Worm (Caenorhabditis elegans): ENCODE results near the gene Y54G2A.73.

Gene Y54G2A.73

DNA sequence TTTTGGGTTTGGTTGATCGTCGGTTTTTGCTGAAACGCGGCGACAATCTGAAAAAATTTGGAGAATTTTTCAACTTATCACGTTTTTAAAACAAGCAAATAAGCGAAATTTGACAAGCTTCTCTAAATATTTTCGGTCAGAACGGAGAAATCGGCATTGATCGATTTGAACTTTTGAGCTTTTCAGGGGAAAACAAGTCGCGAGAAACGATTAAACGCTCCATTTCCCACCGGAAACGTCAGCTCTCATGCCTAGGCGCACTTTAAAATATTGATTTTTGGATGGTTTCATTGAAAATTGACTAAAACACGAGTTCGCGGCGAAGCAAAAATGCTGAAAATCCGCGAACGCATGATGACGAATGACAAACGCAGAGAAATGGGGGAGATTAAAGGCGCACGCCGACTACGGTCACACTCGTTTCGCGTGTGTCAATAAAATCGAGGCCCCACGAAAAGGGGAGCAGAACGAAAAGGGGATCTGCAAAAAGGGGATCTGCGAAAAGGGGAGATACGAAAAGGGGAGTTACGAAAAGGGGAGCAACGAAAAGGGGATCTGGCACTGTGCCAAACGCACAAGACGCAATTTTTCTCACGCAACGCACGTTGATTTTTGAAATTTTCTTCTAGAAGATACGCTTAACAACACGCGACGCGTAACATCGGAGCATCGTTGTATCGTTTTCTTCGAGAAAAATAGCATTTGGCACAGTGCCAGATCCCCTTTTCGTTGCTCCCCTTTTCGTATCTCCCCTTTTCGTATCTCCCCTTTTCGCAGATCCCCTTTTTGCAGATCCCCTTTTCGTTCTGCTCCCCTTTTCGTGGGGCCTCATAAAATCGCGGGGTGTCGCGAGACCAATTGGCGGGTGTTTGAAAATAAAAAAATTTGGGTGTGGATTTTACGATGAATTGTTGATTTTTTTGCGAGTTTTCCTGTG, 41.6 kb upstream of the Y54G2A.73 start, which contains the start of gene eel-1 (continued):
- TF ChIP-seq egl-27 (tag; optimal IDR thresholded peaks at IDR 0.05) (peak; percentile 81), hmg-11 (tag; optimal IDR thresholded peaks at IDR 0.05) (peak; percentile 73), fkh-10 (GFP tag; optimal IDR thresholded peaks at IDR 0.05) (peak; percentile 42)

DNA sequence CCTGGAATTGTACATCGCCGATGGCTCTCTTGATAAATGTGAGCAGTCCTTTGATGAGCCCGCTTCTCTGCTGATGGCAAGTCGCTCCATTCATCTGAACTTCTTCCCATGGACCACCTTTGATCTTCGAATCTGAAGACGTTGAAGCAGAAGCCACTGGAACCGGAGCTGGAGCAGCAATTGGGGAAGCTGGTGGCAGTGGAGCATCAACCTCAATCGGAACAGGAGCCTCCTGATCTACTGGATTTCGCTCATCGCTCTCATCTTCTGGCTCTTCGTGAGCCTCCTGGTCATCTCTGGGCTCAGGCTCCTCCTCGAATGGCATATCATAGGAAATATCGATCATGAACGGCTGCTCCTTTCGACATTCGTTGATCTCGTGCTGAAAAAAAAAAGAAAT, 38.2 kb upstream of the Y54G2A.73 start:
- TF ChIP-seq nhr-76 (tag; optimal IDR thresholded peaks at IDR 0.05): no peak
- no peak for TF ChIP-seq R02D3.7 (tag; optimal IDR thresholded peaks at IDR 0.05)
- no peak for TF ChIP-seq ztf-11 (tag; optimal IDR thresholded peaks at IDR 0.05)
- no peak for TF ChIP-seq elt-2 (tag; optimal IDR thresholded peaks at IDR 0.05)
- TF ChIP-seq egl-5 (tag; optimal IDR thresholded peaks at IDR 0.05): no peak
- TF ChIP-seq lin-39 (tag; optimal IDR thresholded peaks at IDR 0.05): no peak
- no peak for TF ChIP-seq zag-1 (tag; optimal IDR thresholded peaks at IDR 0.05)
- TF ChIP-seq lin-15B (tag; optimal IDR thresholded peaks at IDR 0.05): no peak
- TF ChIP-seq ceh-28 (tag; optimal IDR thresholded peaks at IDR 0.05): no peak
- TF ChIP-seq ceh-9 (tag; optimal IDR thresholded peaks at IDR 0.05): no peak
- no peak for TF ChIP-seq nhr-28 (tag; optimal IDR thresholded peaks at IDR 0.05)
- no peak for TF ChIP-seq elt-3 (tag; optimal IDR thresholded peaks at IDR 0.05)
- no peak for TF ChIP-seq unc-39 (tag; optimal IDR thresholded peaks at IDR 0.05)
- TF ChIP-seq tbx-2 (tag; optimal IDR thresholded peaks at IDR 0.05): no peak
- TF ChIP-seq snpc-4 (tag; optimal IDR thresholded peaks at IDR 0.05): no peak
- TF ChIP-seq skn-1 (tag; optimal IDR thresholded peaks at IDR 0.05): no peak
- TF ChIP-seq fkh-2 (tag; optimal IDR thresholded peaks at IDR 0.05): no peak

DNA sequence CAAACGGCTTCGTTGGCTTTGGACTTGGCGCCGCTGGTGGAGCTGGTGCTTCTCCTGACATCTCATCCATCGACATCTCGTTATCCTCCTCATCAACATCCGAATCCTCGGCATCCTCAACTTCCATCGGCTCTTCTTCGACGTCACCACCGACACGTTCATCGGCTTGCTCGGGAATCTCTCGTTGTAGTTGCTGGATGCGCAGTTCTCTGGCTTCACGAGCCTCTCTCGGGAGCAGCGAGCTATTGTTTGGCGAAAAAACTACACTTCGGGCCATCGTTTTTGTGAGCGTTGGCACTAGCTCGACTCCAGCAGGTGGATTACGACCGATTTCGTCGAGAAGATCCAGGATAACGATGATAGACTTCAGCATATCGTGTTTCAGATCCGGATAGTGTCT, 37.3 kb upstream of the Y54G2A.73 start:
- TF ChIP-seq nhr-43 (tag; optimal IDR thresholded peaks at IDR 0.05; ENCODE audit: poor library complexity, severe bottlenecking): no peak
- no peak for TF ChIP-seq nhr-25 (tag; optimal IDR thresholded peaks at IDR 0.05)
- no peak for TF ChIP-seq nhr-28 (tag; optimal IDR thresholded peaks at IDR 0.05)
- no peak for TF ChIP-seq unc-62 (GFP tag; optimal IDR thresholded peaks at IDR 0.05)
- TF ChIP-seq ceh-82 (tag; optimal IDR thresholded peaks at IDR 0.05): no peak
- TF ChIP-seq ztf-11 (tag; optimal IDR thresholded peaks at IDR 0.05): no peak
- no peak for TF ChIP-seq fkh-2 (tag; optimal IDR thresholded peaks at IDR 0.05)

DNA sequence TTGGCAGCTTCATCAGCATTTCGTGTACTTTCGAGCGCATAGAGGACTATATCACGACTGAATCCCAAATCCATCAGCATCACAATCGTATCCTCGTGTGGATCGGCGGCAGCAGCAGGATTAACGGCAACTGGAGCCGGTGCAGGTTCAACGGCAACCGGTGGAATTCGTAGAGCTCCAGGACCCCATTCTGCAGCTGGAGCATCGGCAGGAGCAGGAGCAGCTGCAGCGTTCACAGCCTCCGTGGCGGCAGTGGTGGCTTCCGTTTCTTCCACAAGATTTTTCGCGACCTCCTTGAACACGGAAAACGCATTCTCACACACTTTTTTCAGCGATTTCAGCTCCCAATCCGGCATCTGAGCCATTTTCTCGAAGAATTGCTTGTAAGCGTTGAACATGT, 35.5 kb upstream of the Y54G2A.73 start:
- TF ChIP-seq mml-1 (tag; optimal IDR thresholded peaks at IDR 0.05): no peak
- TF ChIP-seq skn-1 (tag; optimal IDR thresholded peaks at IDR 0.05): no peak
- TF ChIP-seq nhr-25 (tag; optimal IDR thresholded peaks at IDR 0.05): no peak
- TF ChIP-seq nhr-237 (tag; optimal IDR thresholded peaks at IDR 0.05): no peak
- no peak for TF ChIP-seq hmg-11 (tag; optimal IDR thresholded peaks at IDR 0.05)
- TF ChIP-seq nhr-28 (tag; optimal IDR thresholded peaks at IDR 0.05): no peak
- TF ChIP-seq unc-39 (tag; optimal IDR thresholded peaks at IDR 0.05): no peak
- TF ChIP-seq egl-27 (tag; optimal IDR thresholded peaks at IDR 0.05): no peak
- TF ChIP-seq snpc-4 (tag; optimal IDR thresholded peaks at IDR 0.05): no peak
- no peak for TF ChIP-seq egl-5 (tag; optimal IDR thresholded peaks at IDR 0.05)
- TF ChIP-seq ZK546.5 (tag; optimal IDR thresholded peaks at IDR 0.05): no peak
- TF ChIP-seq ztf-4 (tag; optimal IDR thresholded peaks at IDR 0.05): no peak
- TF ChIP-seq jun-1 (tag; optimal IDR thresholded peaks at IDR 0.05): no peak
- no peak for TF ChIP-seq tbx-2 (tag; optimal IDR thresholded peaks at IDR 0.05)
- no peak for TF ChIP-seq fos-1 (tag; optimal IDR thresholded peaks at IDR 0.05)
- no peak for TF ChIP-seq lsy-12 (tag; optimal IDR thresholded peaks at IDR 0.05)
- TF ChIP-seq pqm-1 (tag; optimal IDR thresholded peaks at IDR 0.05): no peak
- TF ChIP-seq aly-2 (tag; optimal IDR thresholded peaks at IDR 0.05): no peak
- no peak for TF ChIP-seq nhr-11 (tag; optimal IDR thresholded peaks at IDR 0.05)
- no peak for TF ChIP-seq R02D3.7 (tag; optimal IDR thresholded peaks at IDR 0.05)

DNA sequence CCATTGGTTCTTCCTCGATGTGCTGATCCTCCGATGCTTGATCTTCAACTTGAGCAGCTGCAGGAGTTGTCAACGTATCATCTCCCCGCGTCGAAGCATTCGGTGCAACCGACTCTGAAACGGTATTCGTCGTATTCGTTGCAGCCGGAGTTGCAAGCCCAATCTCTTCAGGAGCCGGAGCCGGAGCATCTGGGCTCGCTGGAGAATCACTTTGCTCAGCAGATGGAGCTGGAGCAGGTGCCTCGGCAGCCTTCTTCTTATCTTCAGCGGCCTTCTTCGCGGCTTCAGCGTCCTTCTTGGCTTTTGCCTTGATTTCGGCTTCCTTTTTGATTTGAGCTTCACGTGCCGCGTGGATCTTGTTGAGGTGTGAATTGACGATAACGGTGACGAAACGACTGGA, 30.0 kb upstream of the Y54G2A.73 start:
- TF ChIP-seq elt-3 (tag; optimal IDR thresholded peaks at IDR 0.05): no peak
- TF ChIP-seq nhr-28 (tag; optimal IDR thresholded peaks at IDR 0.05): no peak
- no peak for TF ChIP-seq R02D3.7 (tag; optimal IDR thresholded peaks at IDR 0.05)
- TF ChIP-seq nhr-11 (tag; optimal IDR thresholded peaks at IDR 0.05): no peak
- no peak for TF ChIP-seq unc-62 (GFP tag; optimal IDR thresholded peaks at IDR 0.05)
- TF ChIP-seq tbx-2 (tag; optimal IDR thresholded peaks at IDR 0.05): no peak
- TF ChIP-seq ztf-4 (tag; optimal IDR thresholded peaks at IDR 0.05): no peak
- TF ChIP-seq nhr-43 (tag; optimal IDR thresholded peaks at IDR 0.05; ENCODE audit: poor library complexity, severe bottlenecking): no peak
- no peak for TF ChIP-seq jun-1 (tag; optimal IDR thresholded peaks at IDR 0.05)
